Worm (Caenorhabditis elegans) whole organism, L4 larva: ENCODE measurements around the gene Y47D3B.4.

Experiments
- F37D6.2 ChIP-seq: sonication (generic microtip); optimal IDR thresholded peaks from 2 replicates; lab custom pipeline; 2016; ENCODE audit warnings: mild to moderate bottlenecking, missing genetic modification characterization, missing compliant biosample characterization
- cey-2 ChIP-seq: sonication (generic microtip); optimal IDR thresholded peaks from 3 replicates; lab custom pipeline; 2017; ENCODE audit warnings: missing genetic modification characterization, mild to moderate bottlenecking, missing compliant biosample characterization, antibody characterized with exemption, borderline replicate concordance; ENCODE audit not compliant: insufficient read depth
- fkh-10 ChIP-seq: fragments of 150-350 bp; optimal IDR thresholded peaks from 2 replicates; lab custom pipeline; 2014; ENCODE audit warnings: missing biosample characterization, missing genetic modification reagents, missing genetic modification characterization
- unc-62 ChIP-seq, 3 experiments: fragments of 150-350 bp in 1 of 3; sonication (generic microtip); optimal IDR thresholded peaks in 2 of 3; peaks in 1 of 3; 1 replicate in 1 of 3; 2 replicates in 2 of 3; lab custom pipeline; 2014 to 2017; ENCODE audit warnings: missing biosample characterization in 3 of 3, missing genetic modification characterization in 3 of 3, missing genetic modification reagents in 3 of 3, missing genotype in 1 of 3

DNA sequence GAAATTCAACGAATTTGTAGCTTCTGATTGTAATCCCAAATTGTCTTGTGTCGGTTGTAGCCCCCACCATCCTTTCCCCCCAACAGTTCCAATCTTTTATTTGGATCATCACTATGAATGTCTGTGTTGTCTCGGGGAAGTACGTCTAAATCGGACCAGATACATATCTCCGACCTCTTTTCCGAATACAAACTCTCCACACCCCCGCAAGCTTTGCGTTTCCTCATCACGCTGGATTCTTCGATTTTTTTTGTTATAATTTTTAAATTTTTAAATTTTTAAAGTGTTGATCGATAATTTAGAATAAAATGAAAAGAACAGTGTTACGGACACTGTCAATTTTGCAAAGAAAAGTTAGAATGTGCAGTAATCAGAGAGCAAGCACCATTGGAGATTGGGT, 23.2 kb upstream of the Y47D3B.4 start, which contains the start of gene subs-4:
- TF ChIP-seq cey-2 (tag; lab: Kevin White, UChicago) (no peak), F37D6.2 (no peak), unc-62 (GFP tag; optimal IDR thresholded peaks at IDR 0.05 in 1 of 2; lab: Kevin White, UChicago) (peak in 1 of 2 experiments; percentile 4), unc-62 (tag; optimal IDR thresholded peaks at IDR 0.05; lab: Kevin White, UChicago) (no peak), fkh-10 (no peak)
